Worm (Caenorhabditis elegans) whole organism, L2 larva: ENCODE results near the gene K10G6.9.
A peak's percentile ranks its signal among the peaks of the same experiment; 100 is the strongest.

Experiments
- C34F6.9 ChIP-seq: fragments of 150-350 bp; optimal IDR thresholded peaks from 2 replicates; lab custom pipeline; 2014; ENCODE audit warnings: missing biosample characterization, missing genetic modification characterization
- F13H6.1 ChIP-seq: sonication (generic microtip); optimal IDR thresholded peaks from 2 replicates; lab custom pipeline; 2016; ENCODE audit warnings: missing genetic modification characterization, missing compliant biosample characterization
- R02D3.7 ChIP-seq: fragments of 150-350 bp; optimal IDR thresholded peaks from 2 replicates; lab custom pipeline; 2014; ENCODE audit warnings: missing biosample characterization, missing genetic modification characterization
- Y55F3AM.14 ChIP-seq: fragments of 200-800 bp; sonication (Bioruptor generic); optimal IDR thresholded peaks from 2 replicates; lab custom pipeline; 2018; ENCODE audit warnings: mild to moderate bottlenecking, missing genetic modification characterization, missing compliant biosample characterization
- ZK546.5 ChIP-seq: sonication (generic microtip); optimal IDR thresholded peaks from 2 replicates; lab custom pipeline; 2017; ENCODE audit warnings: missing biosample characterization, missing genetic modification characterization
- alr-1 ChIP-seq: fragments of 150-350 bp; optimal IDR thresholded peaks from 2 replicates; lab custom pipeline; 2014; ENCODE audit warnings: missing biosample characterization, missing genetic modification characterization
- aly-2 ChIP-seq: fragments of 150-350 bp; optimal IDR thresholded peaks from 2 replicates; lab custom pipeline; 2014; ENCODE audit warnings: missing biosample characterization, missing genetic modification characterization
- ama-1 ChIP-seq: fragments of 150-350 bp; optimal IDR thresholded peaks from 2 replicates; lab custom pipeline; 2018; ENCODE audit warnings: inconsistent platforms
- blmp-1 ChIP-seq: sonication (generic microtip); optimal IDR thresholded peaks from 2 replicates; lab custom pipeline; 2017; ENCODE audit warnings: missing genetic modification characterization, mild to moderate bottlenecking, missing compliant biosample characterization, antibody characterized with exemption, moderate library complexity; ENCODE audit not compliant: insufficient read depth
- ceh-16 ChIP-seq: fragments of 150-350 bp; optimal IDR thresholded peaks from 2 replicates; lab custom pipeline; 2014; ENCODE audit warnings: missing biosample characterization, missing genetic modification characterization
- ceh-82 ChIP-seq: fragments of 150-350 bp; optimal IDR thresholded peaks from 2 replicates; lab custom pipeline; 2014; ENCODE audit warnings: missing biosample characterization, missing genetic modification characterization
- crh-2 ChIP-seq: sonication (generic microtip); optimal IDR thresholded peaks from 2 replicates; lab custom pipeline; 2017; ENCODE audit warnings: missing biosample characterization, missing genetic modification characterization
- dmd-4 ChIP-seq: sonication (generic microtip); optimal IDR thresholded peaks from 2 replicates; lab custom pipeline; 2017; ENCODE audit warnings: missing biosample characterization, missing genetic modification characterization
- egl-27 ChIP-seq: sonication (generic microtip); optimal IDR thresholded peaks from 3 replicates; lab custom pipeline; 2017; ENCODE audit warnings: missing biosample characterization, missing genetic modification reagents, missing genetic modification characterization
- elt-1 ChIP-seq: fragments of 150-350 bp; optimal IDR thresholded peaks from 2 replicates; lab custom pipeline; 2014; ENCODE audit warnings: missing biosample characterization, missing genetic modification characterization
- elt-3 ChIP-seq: sonication (generic microtip); optimal IDR thresholded peaks from 2 replicates; lab custom pipeline; 2017; ENCODE audit warnings: missing biosample characterization, missing genetic modification characterization
- fos-1 ChIP-seq: fragments of 150-350 bp; optimal IDR thresholded peaks from 2 replicates; lab custom pipeline; 2014; ENCODE audit warnings: missing biosample characterization, missing genetic modification characterization
- gmeb-1 ChIP-seq: fragments of 150-350 bp; optimal IDR thresholded peaks from 2 replicates; lab custom pipeline; 2014; ENCODE audit warnings: missing biosample characterization, missing genetic modification characterization
- lin-11 ChIP-seq: fragments of 150-350 bp; sonication (generic microtip); optimal IDR thresholded peaks from 2 replicates; lab custom pipeline; 2014; ENCODE audit warnings: missing biosample characterization, missing genetic modification characterization, inconsistent platforms, mixed read lengths
- lin-13 ChIP-seq: fragments of 150-350 bp; optimal IDR thresholded peaks from 2 replicates; lab custom pipeline; 2014; ENCODE audit warnings: missing biosample characterization, missing genetic modification reagents, missing genetic modification characterization
- lin-39 ChIP-seq: fragments of 150-350 bp; optimal IDR thresholded peaks from 2 replicates; lab custom pipeline; 2014; ENCODE audit warnings: missing biosample characterization, missing genetic modification reagents, missing genetic modification characterization
- lsy-2 ChIP-seq, 2 experiments: fragments of 150-350 bp in 1 of 2; sonication (generic microtip) in 1 of 2; optimal IDR thresholded peaks; 2 replicates each; lab custom pipeline; 2014 to 2017; ENCODE audit warnings: missing biosample characterization in 2 of 2, missing genetic modification characterization in 2 of 2
- mab-5 ChIP-seq: fragments of 150-350 bp; optimal IDR thresholded peaks from 2 replicates; lab custom pipeline; 2014; ENCODE audit warnings: missing biosample characterization, missing genetic modification characterization
- mbf-1 ChIP-seq: sonication (generic microtip); optimal IDR thresholded peaks from 2 replicates; lab custom pipeline; 2017; ENCODE audit warnings: missing biosample characterization, missing genetic modification characterization
- mdl-1 ChIP-seq, 2 experiments: fragments of 150-350 bp in 1 of 2; sonication (generic microtip) in 1 of 2; optimal IDR thresholded peaks; 2 replicates each; lab custom pipeline; 2017; ENCODE audit warnings: missing biosample characterization in 2 of 2, missing genetic modification characterization in 2 of 2
- nhr-10 ChIP-seq: sonication (generic microtip); optimal IDR thresholded peaks from 2 replicates; lab custom pipeline; 2017; ENCODE audit warnings: missing biosample characterization, missing genetic modification characterization
- nhr-11 ChIP-seq: fragments of 150-350 bp; optimal IDR thresholded peaks from 2 replicates; lab custom pipeline; 2014; ENCODE audit warnings: missing biosample characterization, missing genetic modification characterization
- nhr-12 ChIP-seq: fragments of 150-350 bp; optimal IDR thresholded peaks from 2 replicates; lab custom pipeline; 2014; ENCODE audit warnings: missing biosample characterization, missing genetic modification characterization
- nhr-129 ChIP-seq: fragments of 150-350 bp; optimal IDR thresholded peaks from 2 replicates; lab custom pipeline; 2014; ENCODE audit warnings: missing biosample characterization, missing genetic modification characterization
- nhr-21 ChIP-seq: fragments of 150-350 bp; optimal IDR thresholded peaks from 2 replicates; lab custom pipeline; 2014; ENCODE audit warnings: missing biosample characterization, missing genetic modification characterization
- nhr-23 ChIP-seq: fragments of 150-350 bp; optimal IDR thresholded peaks from 2 replicates; lab custom pipeline; 2014; ENCODE audit warnings: missing biosample characterization, missing genetic modification reagents, missing genetic modification characterization
- nhr-237 ChIP-seq: fragments of 150-350 bp; optimal IDR thresholded peaks from 2 replicates; lab custom pipeline; 2014; ENCODE audit warnings: missing biosample characterization, missing genetic modification characterization
- nhr-25 ChIP-seq: fragments of 150-350 bp; sonication (generic microtip); optimal IDR thresholded peaks from 3 replicates; lab custom pipeline; 2014; ENCODE audit warnings: missing biosample characterization, missing genetic modification characterization
- nhr-6 ChIP-seq: fragments of 150-350 bp; optimal IDR thresholded peaks from 2 replicates; lab custom pipeline; 2014; ENCODE audit warnings: missing biosample characterization, missing genetic modification characterization
- nhr-77 ChIP-seq: fragments of 150-350 bp; optimal IDR thresholded peaks from 2 replicates; lab custom pipeline; 2014; ENCODE audit warnings: missing biosample characterization, missing genetic modification characterization
- peb-1 ChIP-seq: fragments of 150-350 bp; optimal IDR thresholded peaks from 2 replicates; lab custom pipeline; 2014; ENCODE audit warnings: missing biosample characterization, missing genetic modification characterization
- sem-4 ChIP-seq: fragments of 150-350 bp; optimal IDR thresholded peaks from 2 replicates; lab custom pipeline; 2014; ENCODE audit warnings: missing biosample characterization, missing genetic modification reagents, missing genetic modification characterization
- skn-1 ChIP-seq: sonication (generic microtip); optimal IDR thresholded peaks from 2 replicates; lab custom pipeline; 2017; ENCODE audit warnings: missing biosample characterization, missing genetic modification characterization
- sma-3 ChIP-seq: sonication (generic microtip); optimal IDR thresholded peaks from 2 replicates; lab custom pipeline; 2016; ENCODE audit warnings: missing genetic modification reagents, missing genetic modification characterization, missing compliant biosample characterization
- sma-9 ChIP-seq, 2 experiments: fragments of 150-350 bp in 1 of 2; sonication (generic microtip) in 1 of 2; optimal IDR thresholded peaks; 2 replicates each; lab custom pipeline; 2014 to 2016; ENCODE audit warnings: missing genetic modification characterization in 2 of 2, mild to moderate bottlenecking in 1 of 2, missing biosample characterization in 1 of 2, missing compliant biosample characterization in 1 of 2, missing genetic modification reagents in 1 of 2, moderate library complexity in 1 of 2
- snpc-4 ChIP-seq: fragments of 150-350 bp; optimal IDR thresholded peaks from 2 replicates; lab custom pipeline; 2014; ENCODE audit warnings: missing biosample characterization, missing genetic modification characterization
- unc-39 ChIP-seq: fragments of 150-350 bp; optimal IDR thresholded peaks from 2 replicates; lab custom pipeline; 2014; ENCODE audit warnings: missing biosample characterization, missing genetic modification characterization
- unc-55 ChIP-seq: fragments of 150-350 bp; sonication (generic microtip); optimal IDR thresholded peaks from 3 replicates; lab custom pipeline; 2014; ENCODE audit warnings: missing biosample characterization, missing genetic modification reagents, missing genetic modification characterization
- unc-62 ChIP-seq: fragments of 150-350 bp; optimal IDR thresholded peaks from 2 replicates; lab custom pipeline; 2014; ENCODE audit warnings: missing biosample characterization, missing genetic modification reagents, missing genetic modification characterization
- zag-1 ChIP-seq: fragments of 150-350 bp; optimal IDR thresholded peaks from 2 replicates; lab custom pipeline; 2014; ENCODE audit warnings: missing biosample characterization, missing genetic modification characterization
- ztf-1 ChIP-seq: fragments of 200-800 bp; sonication (Bioruptor generic); conservative IDR thresholded peaks from 2 replicates; pipeline ENCODE4 v1.3.6; 2022; ENCODE audit warnings: missing genetic modification characterization, missing compliant biosample characterization
- ztf-11 ChIP-seq: sonication (generic microtip); optimal IDR thresholded peaks from 2 replicates; lab custom pipeline; 2017; ENCODE audit warnings: missing biosample characterization, missing genetic modification characterization
- ztf-4 ChIP-seq: fragments of 150-350 bp; optimal IDR thresholded peaks from 2 replicates; lab custom pipeline; 2014; ENCODE audit warnings: missing biosample characterization, missing genetic modification characterization

The K10G6.9 gene

DNA sequence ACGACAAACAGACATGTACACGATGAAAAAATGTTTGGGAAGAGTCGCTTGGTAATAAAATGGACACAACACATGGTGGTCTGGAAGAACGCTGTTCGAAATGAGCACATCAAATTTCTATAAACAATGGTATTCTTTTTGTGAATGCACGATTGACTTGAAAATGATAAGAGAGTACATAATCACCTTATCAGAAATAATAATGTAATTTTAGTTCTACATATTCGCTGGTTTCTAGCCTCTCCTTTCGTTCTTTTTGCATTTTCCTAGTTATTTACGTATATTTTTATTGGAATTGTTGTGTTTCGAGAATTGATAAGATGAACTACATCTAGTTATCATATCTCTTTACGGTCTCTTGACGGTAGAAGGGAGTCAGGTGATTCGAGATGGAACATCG lies 18.0 kb upstream of the K10G6.9 start:
- no peak for TF ChIP-seq nhr-25 (tag; lab: Kevin White, UChicago)
- peak; percentile 70 for TF ChIP-seq fos-1 (tag; lab: Kevin White, UChicago)
- TF ChIP-seq elt-1 (tag; lab: Kevin White, UChicago) = no peak
- TF ChIP-seq sma-3 (GFP tag; lab: Kevin White, UChicago) = peak; percentile 1

DNA sequence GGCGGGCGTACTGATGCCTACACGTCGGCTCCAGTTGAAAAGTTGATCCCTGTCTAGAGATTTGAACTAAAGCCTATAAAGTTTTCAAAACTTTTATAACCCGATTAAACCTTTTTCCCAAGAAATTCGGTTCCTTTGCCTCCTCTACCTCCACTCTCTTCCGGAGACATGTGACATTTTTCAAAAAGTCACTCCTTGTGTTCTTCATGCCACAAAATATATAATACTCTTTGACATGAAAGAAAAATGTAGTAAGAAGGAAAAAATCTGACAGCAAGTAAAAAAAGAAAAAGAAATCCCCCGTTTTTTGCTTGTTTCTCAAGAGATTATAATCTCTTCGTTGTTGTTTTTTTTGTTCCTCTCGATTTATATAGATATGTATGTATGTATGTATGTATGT lies 17.2 kb upstream of the K10G6.9 start:
- peak; percentile 41 for TF ChIP-seq C34F6.9
- TF ChIP-seq lsy-2 (tag; optimal IDR thresholded peaks at IDR 0.05; lab: Kevin White, UChicago) = no peak
- peak; percentile 19 for TF ChIP-seq unc-55

DNA sequence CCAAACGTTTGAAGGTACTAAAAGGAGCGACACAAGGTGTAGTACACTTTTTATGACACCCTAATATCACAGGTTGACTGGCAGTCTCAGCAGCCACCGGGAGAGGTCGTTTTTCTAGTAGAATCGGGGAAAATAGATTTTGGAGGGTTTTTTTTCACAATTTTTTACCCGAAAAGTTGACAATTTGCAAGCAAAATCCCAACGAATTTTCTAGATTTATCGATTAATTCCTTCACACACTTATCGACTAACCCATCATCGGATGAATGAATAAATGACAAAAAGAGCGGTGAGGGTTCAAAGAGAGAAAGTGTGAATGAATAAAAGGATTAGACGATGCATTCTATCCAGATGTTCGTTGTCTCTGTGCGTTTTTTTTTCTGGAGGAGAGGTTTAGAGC lies 16.1 kb upstream of the K10G6.9 start:
- TF ChIP-seq crh-2 (no peak), sma-9 (GFP tag; optimal IDR thresholded peaks at IDR 0.05; lab: Kevin White, UChicago) (peak; percentile 24), sma-9 (tag; optimal IDR thresholded peaks at IDR 0.05; lab: Kevin White, UChicago) (no peak), nhr-129 (tag; lab: Kevin White, UChicago) (no peak), unc-55 (peak; percentile 41), egl-27 (no peak), fos-1 (tag; lab: Kevin White, UChicago) (no peak)

DNA sequence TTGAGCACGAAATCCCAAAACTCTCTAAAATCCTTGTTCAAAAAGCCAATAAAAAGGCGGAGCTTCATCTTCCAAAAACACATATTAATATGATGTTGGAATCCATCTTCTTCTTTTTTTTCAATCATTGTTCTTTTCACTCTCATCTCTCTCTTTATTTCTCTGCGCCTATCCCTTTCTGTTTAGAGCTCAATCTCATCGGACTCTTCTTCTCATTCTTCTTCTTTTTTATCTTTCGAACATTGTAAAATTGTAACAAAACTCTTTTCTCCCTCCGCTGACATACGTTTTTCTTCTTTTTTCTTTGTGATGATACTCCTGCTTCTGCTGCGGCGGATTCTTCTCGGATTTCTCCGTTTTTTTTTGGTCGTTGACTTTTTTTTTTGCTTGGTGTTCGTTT lies 15.3 kb upstream of the K10G6.9 start:
- TF ChIP-seq blmp-1 (tag; lab: Kevin White, UChicago) (no peak), sma-9 (GFP tag; optimal IDR thresholded peaks at IDR 0.05; lab: Kevin White, UChicago) (peak; percentile 44), sma-9 (tag; optimal IDR thresholded peaks at IDR 0.05; lab: Kevin White, UChicago) (no peak), mbf-1 (no peak), sma-3 (GFP tag; lab: Kevin White, UChicago) (no peak), elt-3 (no peak), nhr-25 (tag; lab: Kevin White, UChicago) (no peak), ztf-11 (tag; lab: Kevin White, UChicago) (no peak), C34F6.9 (peak; percentile 76), lsy-2 (tag; optimal IDR thresholded peaks at IDR 0.05; lab: Kevin White, UChicago) (peak in 1 of 2 experiments; percentile 50), lin-11 (tag; lab: Kevin White, UChicago) (no peak), ztf-4 (tag; lab: Kevin White, UChicago) (no peak), mab-5 (tag; lab: Kevin White, UChicago) (peak; percentile 14), ama-1 (lab: Kevin White, UChicago) (no peak), aly-2 (no peak), snpc-4 (no peak), lin-13 (GFP tag; lab: Kevin White, UChicago) (no peak), ceh-82 (tag; lab: Kevin White, UChicago) (no peak), unc-55 (peak; percentile 27), ztf-1 (GFP tag; lab: Robert Waterston, UW) (no peak), skn-1 (tag; lab: Kevin White, UChicago) (no peak), nhr-10 (tag; lab: Kevin White, UChicago) (no peak), mdl-1 (tag; optimal IDR thresholded peaks at IDR 0.05; lab: Kevin White, UChicago) (no peak), dmd-4 (tag; lab: Kevin White, UChicago) (no peak), zag-1 (tag; lab: Kevin White, UChicago) (peak; percentile 6), ZK546.5 (tag; lab: Kevin White, UChicago) (no peak), elt-1 (tag; lab: Kevin White, UChicago) (no peak), unc-62 (GFP tag; lab: Kevin White, UChicago) (no peak), R02D3.7 (tag; lab: Kevin White, UChicago) (no peak), nhr-23 (tag; lab: Kevin White, UChicago) (no peak), nhr-129 (tag; lab: Kevin White, UChicago) (no peak), gmeb-1 (tag; lab: Kevin White, UChicago) (no peak), lin-39 (tag; lab: Kevin White, UChicago) (no peak), nhr-6 (no peak), alr-1 (no peak), sem-4 (tag; lab: Kevin White, UChicago) (peak; percentile 66), nhr-237 (tag; lab: Kevin White, UChicago) (no peak), egl-27 (no peak), nhr-21 (tag; lab: Kevin White, UChicago) (no peak), ceh-16 (tag; lab: Kevin White, UChicago) (no peak), nhr-12 (tag; lab: Kevin White, UChicago) (no peak), F13H6.1 (peak; percentile 47), unc-39 (tag; lab: Kevin White, UChicago) (no peak), nhr-11 (tag; lab: Kevin White, UChicago) (no peak), Y55F3AM.14 (no peak), peb-1 (no peak), crh-2 (peak; percentile 5), nhr-77 (tag; lab: Kevin White, UChicago) (no peak)
